Worm (Caenorhabditis elegans): ENCODE results near the gene K08E5.1.
A peak's percentile ranks its signal among the peaks of the same experiment; 100 is the strongest.

Gene K08E5.1

ce11 chrIII:10106390-10106789, 40.2 kb downstream of the K08E5.1 start, which contains the start of gene srt-55:
TSS of gene srt-55 (minus strand) at chrIII:10106490.
- no peak for TF ChIP-seq pes-1 (GFP tag; IDR thresholded peaks at IDR 0.05)
- TF ChIP-seq ets-7 (tag; optimal IDR thresholded peaks at IDR 0.05) = no peak
- TF ChIP-seq tbx-37 (GFP tag; conservative IDR thresholded peaks at IDR 0.05) = no peak
- TF ChIP-seq tbx-11 (GFP tag; IDR thresholded peaks at IDR 0.05) = no peak
- TF ChIP-seq F13C5.2 (tag; optimal IDR thresholded peaks at IDR 0.05) = no peak
- TF ChIP-seq ceh-36 (tag; optimal IDR thresholded peaks at IDR 0.05) = no peak
- no peak for TF ChIP-seq tra-4 (tag; optimal IDR thresholded peaks at IDR 0.05)
- TF ChIP-seq hnd-1 (tag; optimal IDR thresholded peaks at IDR 0.05) = no peak
- no peak for TF ChIP-seq ceh-13 (GFP tag; optimal IDR thresholded peaks at IDR 0.05)
- TF ChIP-seq ama-1 (optimal IDR thresholded peaks at IDR 0.05) = no peak
- TF ChIP-seq aly-1 (tag; optimal IDR thresholded peaks at IDR 0.05) = no peak
- TF ChIP-seq hmbx-1 (tag; optimal IDR thresholded peaks at IDR 0.05) = no peak
- no peak for TF ChIP-seq hmg-4 (GFP tag; optimal IDR thresholded peaks at IDR 0.05)
- TF ChIP-seq sea-1 (GFP tag; conservative IDR thresholded peaks at IDR 0.05) = no peak
- TF ChIP-seq B0310.2 (tag; optimal IDR thresholded peaks at IDR 0.05) = no peak
- no peak for TF ChIP-seq flt-1 (GFP tag; IDR thresholded peaks at IDR 0.05)
- no peak for TF ChIP-seq scrt-1 (GFP tag; IDR thresholded peaks at IDR 0.05)

ce11 chrIII:10101352-10101751, 45.2 kb downstream of the K08E5.1 start, which contains the start of gene kel-10:
TSS of gene kel-10 (minus strand) at chrIII:10101452.
- TF ChIP-seq ceh-36 (tag; optimal IDR thresholded peaks at IDR 0.05) (no peak), tra-4 (tag; optimal IDR thresholded peaks at IDR 0.05) (no peak), hmg-4 (GFP tag; optimal IDR thresholded peaks at IDR 0.05) (no peak), pes-1 (GFP tag; IDR thresholded peaks at IDR 0.05) (no peak), flt-1 (GFP tag; IDR thresholded peaks at IDR 0.05) (no peak), hnd-1 (tag; optimal IDR thresholded peaks at IDR 0.05) (no peak), ets-7 (tag; optimal IDR thresholded peaks at IDR 0.05) (no peak), tbx-11 (GFP tag; IDR thresholded peaks at IDR 0.05) (no peak), tbx-37 (GFP tag; conservative IDR thresholded peaks at IDR 0.05) (no peak), scrt-1 (GFP tag; IDR thresholded peaks at IDR 0.05) (no peak)

DNA sequence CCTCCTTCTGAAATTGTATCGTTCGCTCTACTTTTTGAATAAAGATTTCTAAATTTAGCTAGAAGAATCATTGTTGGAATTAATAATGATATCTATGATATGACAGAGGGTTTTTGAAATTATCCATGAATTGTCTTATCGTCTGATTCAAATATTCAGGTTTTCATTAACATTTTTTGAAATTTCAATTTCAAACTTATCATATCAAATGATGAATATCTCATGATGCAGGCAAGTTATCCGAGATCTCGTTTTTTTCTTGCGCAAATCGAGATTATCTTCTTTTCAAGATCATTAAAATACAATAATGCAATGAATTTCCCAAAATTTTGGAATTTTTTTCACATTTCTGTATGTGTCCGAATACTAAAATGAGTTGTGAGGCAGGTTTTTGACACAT, 48.6 kb downstream of the K08E5.1 start, which contains the start of gene spop-1:
Gene spop-1, minus strand, starts transcription at position 101 of the 400 bp plus-strand sequence.
- no peak for TF ChIP-seq tbx-37 (GFP tag; conservative IDR thresholded peaks at IDR 0.05)
- TF ChIP-seq sea-1 (GFP tag; conservative IDR thresholded peaks at IDR 0.05) = no peak
- TF ChIP-seq hnd-1 (tag; optimal IDR thresholded peaks at IDR 0.05) = no peak
- no peak for TF ChIP-seq B0310.2 (tag; optimal IDR thresholded peaks at IDR 0.05)
- no peak for TF ChIP-seq tbx-11 (GFP tag; IDR thresholded peaks at IDR 0.05)
- no peak for TF ChIP-seq aly-1 (tag; optimal IDR thresholded peaks at IDR 0.05)
- TF ChIP-seq ets-7 (tag; optimal IDR thresholded peaks at IDR 0.05) = no peak
- TF ChIP-seq scrt-1 (GFP tag; IDR thresholded peaks at IDR 0.05) = no peak

- TF ChIP-seq F13C5.2 (tag; optimal IDR thresholded peaks at IDR 0.05) = no peak
- TF ChIP-seq hmg-4 (GFP tag; optimal IDR thresholded peaks at IDR 0.05) = peak; percentile 57
- no peak for TF ChIP-seq tra-4 (tag; optimal IDR thresholded peaks at IDR 0.05)
Observed at ce11 chrIII:10096525-10096972, 50.1 kb downstream of the K08E5.1 start.

DNA sequence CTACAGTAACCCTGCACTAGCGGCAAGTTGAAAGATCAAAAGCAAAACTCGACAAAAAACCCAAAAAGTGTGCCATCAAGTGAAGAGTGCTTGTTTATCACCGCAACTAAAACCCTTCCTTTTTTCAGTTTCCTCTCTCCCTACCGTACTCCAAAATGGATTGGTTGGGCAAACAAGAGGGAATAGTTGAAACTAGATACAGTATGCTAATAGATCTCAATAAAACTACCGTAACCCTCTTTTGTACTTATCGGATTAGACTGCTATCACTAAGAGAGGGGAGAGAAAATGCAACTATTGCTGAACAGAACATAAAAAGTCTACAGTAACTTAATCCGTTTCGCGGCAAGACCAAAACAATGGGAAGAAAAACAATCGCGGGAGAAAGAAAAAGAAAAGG, 51.2 kb downstream of the K08E5.1 start:
- TF ChIP-seq pes-1 (GFP tag; IDR thresholded peaks at IDR 0.05) = no peak
- TF ChIP-seq sea-1 (GFP tag; conservative IDR thresholded peaks at IDR 0.05) = no peak
- no peak for TF ChIP-seq tbx-37 (GFP tag; conservative IDR thresholded peaks at IDR 0.05)
- TF ChIP-seq B0310.2 (tag; optimal IDR thresholded peaks at IDR 0.05) = no peak
- TF ChIP-seq tbx-11 (GFP tag; IDR thresholded peaks at IDR 0.05) = no peak
- no peak for TF ChIP-seq tra-4 (tag; optimal IDR thresholded peaks at IDR 0.05)
- no peak for TF ChIP-seq scrt-1 (GFP tag; IDR thresholded peaks at IDR 0.05)
- TF ChIP-seq ama-1 (optimal IDR thresholded peaks at IDR 0.05) = no peak
- TF ChIP-seq hmg-4 (GFP tag; optimal IDR thresholded peaks at IDR 0.05) = no peak
- no peak for TF ChIP-seq ets-7 (tag; optimal IDR thresholded peaks at IDR 0.05)
- no peak for TF ChIP-seq F13C5.2 (tag; optimal IDR thresholded peaks at IDR 0.05)
- TF ChIP-seq ceh-36 (tag; optimal IDR thresholded peaks at IDR 0.05) = no peak
- no peak for TF ChIP-seq ceh-13 (GFP tag; optimal IDR thresholded peaks at IDR 0.05)
- no peak for TF ChIP-seq flt-1 (GFP tag; IDR thresholded peaks at IDR 0.05)
- TF ChIP-seq hnd-1 (tag; optimal IDR thresholded peaks at IDR 0.05) = no peak
- no peak for TF ChIP-seq aly-1 (tag; optimal IDR thresholded peaks at IDR 0.05)
- TF ChIP-seq hmbx-1 (tag; optimal IDR thresholded peaks at IDR 0.05) = no peak

ce11 chrIII:10094538-10094937, 52.1 kb downstream of the K08E5.1 start:
- TF ChIP-seq ceh-36 (tag; optimal IDR thresholded peaks at IDR 0.05) = peak; percentile 43
- no peak for TF ChIP-seq tbx-37 (GFP tag; conservative IDR thresholded peaks at IDR 0.05)
- TF ChIP-seq aly-1 (tag; optimal IDR thresholded peaks at IDR 0.05) = peak; percentile 52
- peak; percentile 23 for TF ChIP-seq F13C5.2 (tag; optimal IDR thresholded peaks at IDR 0.05)
- TF ChIP-seq flt-1 (GFP tag; IDR thresholded peaks at IDR 0.05) = no peak
- TF ChIP-seq hmg-4 (GFP tag; optimal IDR thresholded peaks at IDR 0.05) = peak; percentile 91

DNA sequence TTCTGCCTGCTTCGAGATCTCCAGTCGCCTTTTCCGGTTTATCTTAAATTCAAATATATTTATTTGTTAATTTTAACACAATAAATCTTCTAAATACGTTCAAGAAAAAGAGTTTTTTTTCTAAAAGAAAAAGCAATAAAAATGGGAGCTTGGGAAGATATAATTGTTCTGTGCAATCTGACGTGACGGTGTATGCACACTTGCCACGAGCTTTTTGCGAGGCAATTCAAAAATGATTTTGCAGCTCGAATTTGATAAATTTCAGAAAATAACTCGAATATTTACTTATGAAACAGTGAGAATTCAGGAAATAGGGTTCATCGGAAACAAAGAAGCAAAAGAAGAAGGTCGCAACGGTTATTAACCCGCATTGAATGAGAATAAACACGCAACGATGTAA, 53.5 kb downstream of the K08E5.1 start:
- TF ChIP-seq tbx-37 (GFP tag; conservative IDR thresholded peaks at IDR 0.05) (no peak), pes-1 (GFP tag; IDR thresholded peaks at IDR 0.05) (no peak), ama-1 (optimal IDR thresholded peaks at IDR 0.05) (no peak)
